Fruit fly (Drosophila melanogaster): Measurements from ENCODE around the gene CG14683.

Gene CG14683

dm6 chr3R:10680825-10681681 is 15.4 kb upstream of the CG14683 start, which contains the start of gene Phyhd1 (continued):
- peak; percentile 93 for TF ChIP-seq Mes4 (GFP tag; optimal IDR thresholded peaks at IDR 0.05)
- peak; percentile 90 for TF ChIP-seq cato (GFP tag; optimal IDR thresholded peaks at IDR 0.05; ENCODE audit: borderline replicate concordance)
- peak; percentile 86 for TF ChIP-seq CG4730 (GFP tag; IDR thresholded peaks at IDR 0.05)
- TF ChIP-seq trh (GFP tag; optimal IDR thresholded peaks at IDR 0.05), result peak; percentile 82
- TF ChIP-seq prd (optimal IDR thresholded peaks at IDR 0.05), result no peak
- peak; percentile 96 for TF ChIP-seq prd (GFP tag; IDR thresholded peaks at IDR 0.05)
- peak; percentile 24 for TF ChIP-seq CG10431 (GFP tag; optimal IDR thresholded peaks at IDR 0.05)
- TF ChIP-seq fd3F (GFP tag; optimal IDR thresholded peaks at IDR 0.05), result peak; percentile 90
- peak; percentile 95 for TF ChIP-seq CG18476 (GFP tag; optimal IDR thresholded peaks at IDR 0.05)
- TF ChIP-seq abd-A (tag; optimal IDR thresholded peaks at IDR 0.05), result peak; percentile 45
- TF ChIP-seq Fer2 (tag; optimal IDR thresholded peaks at IDR 0.05), result peak; percentile 79
- TF ChIP-seq chif (GFP tag; optimal IDR thresholded peaks at IDR 0.05), result peak; percentile 95 to 97
- peak; percentile 95 for TF ChIP-seq CG17359 (tag; optimal IDR thresholded peaks at IDR 0.05)
- TF ChIP-seq Blimp-1 (GFP tag; optimal IDR thresholded peaks at IDR 0.05), result peak; percentile 93
- peak; percentile 93 for TF ChIP-seq CG12299 (tag; optimal IDR thresholded peaks at IDR 0.05)
- TF ChIP-seq CG17186 (GFP tag; optimal IDR thresholded peaks at IDR 0.05), result peak; percentile 73
- peak; percentile 91 for TF ChIP-seq CG15514 (GFP tag; optimal IDR thresholded peaks at IDR 0.05)
- TF ChIP-seq grau (tag; optimal IDR thresholded peaks at IDR 0.05), result peak; percentile 94
- TF ChIP-seq hth (optimal IDR thresholded peaks at IDR 0.05), result no peak
- peak; percentile 96 for TF ChIP-seq Oli (tag; optimal IDR thresholded peaks at IDR 0.05)
- TF ChIP-seq Doc3 (GFP tag; IDR thresholded peaks at IDR 0.05; ENCODE audit: partially characterized antibody), result no peak
- peak; percentile 96 for TF ChIP-seq CG16863 (GFP tag; optimal IDR thresholded peaks at IDR 0.05)
- TF ChIP-seq usp (GFP tag; optimal IDR thresholded peaks at IDR 0.05), result no peak
- peak; percentile 96 for TF ChIP-seq nmo (GFP tag; optimal IDR thresholded peaks at IDR 0.05)
- peak; percentile 97 for TF ChIP-seq CG7556 (GFP tag; optimal IDR thresholded peaks at IDR 0.05)
- no peak for TF ChIP-seq fd102C (GFP tag; optimal IDR thresholded peaks at IDR 0.05)
- TF ChIP-seq Dbx (GFP tag; IDR thresholded peaks at IDR 0.05), result peak; percentile 97
- peak in 1 of 3 experiments; percentile 82 for TF ChIP-seq Stat92E (GFP tag; optimal IDR thresholded peaks at IDR 0.05)
- peak; percentile 10 for TF ChIP-seq gfzf (GFP tag; optimal IDR thresholded peaks at IDR 0.05)
- TF ChIP-seq MTF-1 (GFP tag; optimal IDR thresholded peaks at IDR 0.05; ENCODE audit: borderline replicate concordance), result peak; percentile 81
- peak; percentile 89 for TF ChIP-seq CG17385 (GFP tag; optimal IDR thresholded peaks at IDR 0.05)
- peak; percentile 90 for TF ChIP-seq CG11247 (GFP tag; IDR thresholded peaks at IDR 0.05)
- peak; percentile 90 for TF ChIP-seq Vsx1 (GFP tag; optimal IDR thresholded peaks at IDR 0.05)
- peak; percentile 79 for TF ChIP-seq CG8765 (GFP tag; IDR thresholded peaks at IDR 0.05)
- peak; percentile 37 for TF ChIP-seq CG4328 (GFP tag; optimal IDR thresholded peaks at IDR 0.05)
- peak; percentile 94 for TF ChIP-seq CG8944 (GFP tag; optimal IDR thresholded peaks at IDR 0.05)
- peak; percentile 89 for TF ChIP-seq emc (GFP tag; optimal IDR thresholded peaks at IDR 0.05)
- peak; percentile 8 for TF ChIP-seq ash1 (GFP tag; optimal IDR thresholded peaks at IDR 0.05)
- no peak for TF ChIP-seq hb (GFP tag; IDR thresholded peaks at IDR 0.05; ENCODE audit: partially characterized antibody)
- peak; percentile 83 for TF ChIP-seq CG13296 (GFP tag; optimal IDR thresholded peaks at IDR 0.05)
- peak; percentile 93 for TF ChIP-seq Atf6 (GFP tag; IDR thresholded peaks at IDR 0.05)
- peak; percentile 97 for TF ChIP-seq ken (GFP tag; IDR thresholded peaks at IDR 0.05)
- TF ChIP-seq CG13894 (tag; optimal IDR thresholded peaks at IDR 0.05), result peak; percentile 89
- peak; percentile 88 for TF ChIP-seq HHEX (GFP tag; optimal IDR thresholded peaks at IDR 0.05)
- TF ChIP-seq shn (GFP tag; optimal IDR thresholded peaks at IDR 0.05), result peak; percentile 93
- peak; percentile 90 for TF ChIP-seq CG18764 (GFP tag; optimal IDR thresholded peaks at IDR 0.05)
- peak; percentile 98 for TF ChIP-seq CG30403 (GFP tag; optimal IDR thresholded peaks at IDR 0.05)
- TF ChIP-seq ranshi (GFP tag; IDR thresholded peaks at IDR 0.05), result peak; percentile 96

All from whole organism, embryonic.